Fruit fly (Drosophila melanogaster) whole organism, embryonic: ENCODE measurements around the gene CG5853.
A peak's percentile ranks its signal among the peaks of the same experiment; 100 is the strongest.

Experiments used
- CG10321 ChIP-seq: fragments of 200-800 bp; sonication (Bioruptor generic); IDR thresholded peaks from 2 replicates; pipeline ENCODE4 v1.3.6; 2022; ENCODE audit warnings: missing biosample characterization, missing genetic modification characterization
- CG10462 ChIP-seq: fragments of 200-800 bp; sonication (Bioruptor generic); optimal IDR thresholded peaks from 2 replicates; lab custom pipeline; 2016; ENCODE audit warnings: missing biosample characterization, missing genetic modification characterization
- CG11093 ChIP-seq: fragments of 200-800 bp; sonication (Bioruptor generic); IDR thresholded peaks from 3 replicates; pipeline ENCODE4 v1.3.6; 2022; ENCODE audit warnings: missing biosample characterization, missing genetic modification characterization
- CG11398 ChIP-seq: fragments of 200-800 bp; sonication (Bioruptor generic); optimal IDR thresholded peaks from 2 replicates; lab custom pipeline; 2016; ENCODE audit warnings: missing biosample characterization, missing genetic modification characterization
- CG11723 ChIP-seq: fragments of 200-800 bp; sonication (Bioruptor generic); optimal IDR thresholded peaks from 2 replicates; lab custom pipeline; 2017; ENCODE audit warnings: missing biosample characterization, mild to moderate bottlenecking, missing genetic modification characterization
- CG12104 ChIP-seq: fragments of 200-800 bp; sonication (Bioruptor generic); optimal IDR thresholded peaks from 3 replicates; lab custom pipeline; 2016; ENCODE audit warnings: missing biosample characterization, missing genetic modification characterization
- CG13894 ChIP-seq: fragments of 200-800 bp; sonication (Bioruptor generic); optimal IDR thresholded peaks from 3 replicates; lab custom pipeline; 2018; ENCODE audit warnings: missing biosample characterization, mild to moderate bottlenecking, missing genetic modification characterization, moderate library complexity
- CG14667 ChIP-seq: fragments of 200-800 bp; sonication (Bioruptor generic); IDR thresholded peaks from 2 replicates; pipeline ENCODE4 v1.3.6; 2022; ENCODE audit warnings: missing biosample characterization, missing genetic modification characterization
- CG2116 ChIP-seq: fragments of 200-800 bp; sonication (Bioruptor generic); optimal IDR thresholded peaks from 3 replicates; lab custom pipeline; 2018; ENCODE audit warnings: missing biosample characterization, mild to moderate bottlenecking, missing genetic modification characterization
- CG2889 ChIP-seq: fragments of 200-800 bp; sonication (Bioruptor generic); IDR thresholded peaks from 3 replicates; pipeline ENCODE4 v1.3.6; 2022; ENCODE audit warnings: missing biosample characterization, missing genetic modification characterization
- CG30403 ChIP-seq: fragments of 200-800 bp; sonication (Bioruptor generic); optimal IDR thresholded peaks from 3 replicates; lab custom pipeline; 2016; ENCODE audit warnings: missing biosample characterization, missing genetic modification characterization
- CG30431 ChIP-seq: fragments of 200-800 bp; sonication (Bioruptor generic); optimal IDR thresholded peaks from 2 replicates; lab custom pipeline; 2017; ENCODE audit warnings: missing biosample characterization, missing genetic modification characterization
- CG33213 ChIP-seq: fragments of 200-800 bp; sonication (Bioruptor generic); optimal IDR thresholded peaks from 3 replicates; lab custom pipeline; 2016; ENCODE audit warnings: missing biosample characterization, missing genetic modification characterization
- CG3407 ChIP-seq: fragments of 200-800 bp; sonication (Bioruptor generic); optimal IDR thresholded peaks from 2 replicates; lab custom pipeline; 2018; ENCODE audit warnings: missing biosample characterization, mild to moderate bottlenecking, missing genetic modification characterization
- CG4328 ChIP-seq: fragments of 200-800 bp; sonication (Bioruptor generic); optimal IDR thresholded peaks from 3 replicates; lab custom pipeline; 2017; ENCODE audit warnings: missing biosample characterization, missing genetic modification reagents, missing genetic modification characterization
- CG5953 ChIP-seq: fragments of 200-800 bp; sonication (Bioruptor generic); IDR thresholded peaks from 2 replicates; pipeline ENCODE4 v1.3.6; 2022; ENCODE audit warnings: missing biosample characterization, missing genetic modification characterization
- CG6175 ChIP-seq: fragments of 200-800 bp; sonication (Bioruptor generic); IDR thresholded peaks from 3 replicates; pipeline ENCODE4 v1.3.6; 2022; ENCODE audit warnings: missing biosample characterization, missing genetic modification characterization
- CG6254 ChIP-seq: fragments of 200-800 bp; sonication (Bioruptor generic); optimal IDR thresholded peaks from 3 replicates; lab custom pipeline; 2017; ENCODE audit warnings: mild to moderate bottlenecking, missing biosample characterization, missing genetic modification reagents, missing genetic modification characterization
- CG8944 ChIP-seq: fragments of 200-800 bp; sonication (Bioruptor generic); optimal IDR thresholded peaks from 3 replicates; lab custom pipeline; 2016; ENCODE audit warnings: missing biosample characterization, missing genetic modification characterization
- CG9727 ChIP-seq: fragments of 200-800 bp; sonication (Bioruptor generic); optimal IDR thresholded peaks from 3 replicates; lab custom pipeline; 2017; ENCODE audit warnings: missing biosample characterization, mild to moderate bottlenecking, missing genetic modification characterization
- CG9817 ChIP-seq: fragments of 200-800 bp; sonication (Bioruptor generic); optimal IDR thresholded peaks from 2 replicates; lab custom pipeline; 2018; ENCODE audit warnings: missing biosample characterization, mild to moderate bottlenecking, missing genetic modification characterization, moderate library complexity
- Deaf1 ChIP-seq: fragments of 200-800 bp; optimal IDR thresholded peaks from 3 replicates; lab custom pipeline; 2019; ENCODE audit warnings: missing biosample characterization, mild to moderate bottlenecking, missing genetic modification characterization, moderate library complexity
- Fer2 ChIP-seq: fragments of 200-800 bp; sonication (Bioruptor generic); optimal IDR thresholded peaks from 2 replicates; lab custom pipeline; 2018; ENCODE audit warnings: missing biosample characterization, mild to moderate bottlenecking, missing genetic modification characterization, moderate library complexity
- Fer3 ChIP-seq: fragments of 200-800 bp; sonication (Bioruptor generic); optimal IDR thresholded peaks from 2 replicates; lab custom pipeline; 2018; ENCODE audit warnings: missing biosample characterization, mild to moderate bottlenecking, missing genetic modification characterization, moderate library complexity
- HLHmδ ChIP-seq: fragments of 200-800 bp; sonication (Bioruptor generic); optimal IDR thresholded peaks from 2 replicates; lab custom pipeline; 2018; ENCODE audit warnings: missing biosample characterization, mild to moderate bottlenecking, missing genetic modification characterization, moderate library complexity
- Hand ChIP-seq: fragments of 200-800 bp; sonication (Bioruptor generic); optimal IDR thresholded peaks from 2 replicates; lab custom pipeline; 2017; ENCODE audit warnings: mild to moderate bottlenecking, missing biosample characterization, missing genetic modification reagents, missing genetic modification characterization
- Hr3 ChIP-seq: fragments of 200-800 bp; sonication (Bioruptor generic); optimal IDR thresholded peaks from 3 replicates; lab custom pipeline; 2016; ENCODE audit warnings: missing biosample characterization, missing genetic modification characterization
- MESR4 ChIP-seq: fragments of 200-800 bp; sonication (Bioruptor generic); optimal IDR thresholded peaks from 2 replicates; lab custom pipeline; 2018; ENCODE audit warnings: missing biosample characterization, mild to moderate bottlenecking, missing genetic modification characterization, moderate library complexity
- Meics ChIP-seq: fragments of 200-800 bp; sonication (Bioruptor generic); optimal IDR thresholded peaks from 2 replicates; lab custom pipeline; 2017; ENCODE audit warnings: missing biosample characterization, mild to moderate bottlenecking, missing genetic modification characterization
- Opbp ChIP-seq: fragments of 200-800 bp; sonication (Bioruptor generic); IDR thresholded peaks from 3 replicates; pipeline ENCODE4 v1.3.6; 2022; ENCODE audit warnings: missing biosample characterization, missing genetic modification characterization; ENCODE audit not compliant: partially characterized antibody
- Ravus ChIP-seq: fragments of 200-800 bp; sonication (Bioruptor generic); IDR thresholded peaks from 2 replicates; pipeline ENCODE4 v1.3.6; 2022; ENCODE audit warnings: missing biosample characterization, missing genetic modification characterization
- Rfx ChIP-seq: fragments of 200-800 bp; sonication (Bioruptor generic); IDR thresholded peaks from 2 replicates; pipeline ENCODE4 v1.3.6; 2022; ENCODE audit warnings: missing biosample characterization, missing genetic modification characterization
- eve ChIP-seq, 2 experiments: fragments of >200 bp; optimal IDR thresholded peaks; 2 replicates each; lab custom pipeline; 2017; ENCODE audit warnings: missing biosample characterization in 2 of 2, missing genetic modification characterization in 2 of 2
- gcm ChIP-seq: fragments of 200-800 bp; sonication (Bioruptor generic); optimal IDR thresholded peaks from 2 replicates; lab custom pipeline; 2019; ENCODE audit warnings: missing biosample characterization, mild to moderate bottlenecking, missing genetic modification characterization, moderate library complexity
- grau ChIP-seq: fragments of 200-800 bp; optimal IDR thresholded peaks from 3 replicates; lab custom pipeline; 2019; ENCODE audit warnings: missing biosample characterization, mild to moderate bottlenecking, missing genetic modification characterization, moderate library complexity
- inv ChIP-seq: fragments of 200-800 bp; sonication (Bioruptor generic); IDR thresholded peaks from 2 replicates; pipeline ENCODE4 v1.3.6; 2022; ENCODE audit warnings: missing biosample characterization, missing genetic modification characterization; ENCODE audit not compliant: partially characterized antibody
- lola ChIP-seq, 3 experiments: fragments of >200 bp in 2 of 3; fragments of 200-800 bp in 1 of 3; sonication (Bioruptor generic) in 1 of 3; optimal IDR thresholded peaks; 2 replicates each; lab custom pipeline; 2017 to 2019; ENCODE audit warnings: missing biosample characterization in 3 of 3, missing genetic modification characterization in 3 of 3, mild to moderate bottlenecking in 1 of 3, moderate library complexity in 1 of 3
- nom ChIP-seq: fragments of 200-800 bp; sonication (Bioruptor generic); optimal IDR thresholded peaks from 2 replicates; lab custom pipeline; 2017; ENCODE audit warnings: missing biosample characterization, missing genetic modification characterization, mild to moderate bottlenecking, moderate library complexity, missing genetic modification reagents
- pfk ChIP-seq: fragments of 200-800 bp; sonication (Bioruptor generic); optimal IDR thresholded peaks from 2 replicates; lab custom pipeline; 2018; ENCODE audit warnings: missing biosample characterization, mild to moderate bottlenecking, missing genetic modification characterization, moderate library complexity
- phol ChIP-seq: fragments of 200-800 bp; sonication (Bioruptor generic); optimal IDR thresholded peaks from 3 replicates; lab custom pipeline; 2018; ENCODE audit warnings: missing biosample characterization, mild to moderate bottlenecking, missing genetic modification characterization, moderate library complexity
- ranshi ChIP-seq: fragments of 200-800 bp; sonication (Bioruptor generic); IDR thresholded peaks from 2 replicates; pipeline ENCODE4 v1.3.6; 2022; ENCODE audit warnings: missing biosample characterization, missing genetic modification characterization
- ro ChIP-seq: fragments of 200-800 bp; sonication (Bioruptor generic); IDR thresholded peaks from 2 replicates; pipeline ENCODE4 v1.3.6; 2022; ENCODE audit warnings: missing biosample characterization, missing genetic modification characterization
- so ChIP-seq: fragments of 200-800 bp; sonication (Bioruptor generic); IDR thresholded peaks from 3 replicates; pipeline ENCODE4 v1.3.6; 2022; ENCODE audit warnings: missing biosample characterization, missing genetic modification characterization
- sob ChIP-seq: fragments of 200-800 bp; sonication (Bioruptor generic); IDR thresholded peaks from 2 replicates; pipeline ENCODE4 v1.3.6; 2022; ENCODE audit warnings: missing biosample characterization, missing genetic modification characterization
- stwl ChIP-seq: fragments of 200-800 bp; sonication (Bioruptor generic); optimal IDR thresholded peaks from 3 replicates; lab custom pipeline; 2018; ENCODE audit warnings: missing biosample characterization, mild to moderate bottlenecking, missing genetic modification characterization, moderate library complexity
- sug ChIP-seq: fragments of 200-800 bp; optimal IDR thresholded peaks from 2 replicates; lab custom pipeline; 2019; ENCODE audit warnings: missing biosample characterization, mild to moderate bottlenecking, missing genetic modification characterization, moderate library complexity
- trem ChIP-seq: fragments of 200-800 bp; optimal IDR thresholded peaks from 3 replicates; lab custom pipeline; 2019; ENCODE audit warnings: missing biosample characterization, mild to moderate bottlenecking, missing genetic modification characterization, moderate library complexity
- unc-4 ChIP-seq: fragments of 200-800 bp; sonication (Bioruptor generic); IDR thresholded peaks from 2 replicates; pipeline ENCODE4 v1.3.6; 2022; ENCODE audit warnings: missing biosample characterization, missing genetic modification characterization; ENCODE audit not compliant: partially characterized antibody

Gene CG5853

dm6 chr2L:9984078-9984772 lies 36.8 kb upstream of the CG5853 start, which contains the start of gene bib (continued):
- peak; percentile 81 for TF ChIP-seq nom
- TF ChIP-seq CG6254 (GFP tag; lab: Kevin White, UChicago) = peak; percentile 85
- peak; percentile 85 for TF ChIP-seq gcm (GFP tag; lab: Kevin White, UChicago)
- TF ChIP-seq CG33213 (GFP tag; lab: Kevin White, UChicago) = no peak
- peak; percentile 91 for TF ChIP-seq phol (tag; lab: Kevin White, UChicago)
- TF ChIP-seq CG14667 (GFP tag; lab: Robert Waterston, UW) = peak; percentile 13; the same call in 1 of the 2 replicates
- peak; percentile 46 for TF ChIP-seq stwl
- TF ChIP-seq ro (GFP tag; lab: Robert Waterston, UW) = no peak; the same call in 1 of the 2 replicates
- TF ChIP-seq sug = no peak
- TF ChIP-seq CG30403 (GFP tag; lab: Kevin White, UChicago) = peak; percentile 87
- peak; percentile 83 for TF ChIP-seq Hr3
- peak; percentile 78 for TF ChIP-seq CG12104
- no peak for TF ChIP-seq inv (GFP tag; lab: Robert Waterston, UW)
- TF ChIP-seq CG3407 (GFP tag; lab: Kevin White, UChicago) = peak; percentile 77
- peak; percentile 23; the same call in 1 of the 3 replicates for TF ChIP-seq CG6175 (GFP tag; lab: Robert Waterston, UW)
- TF ChIP-seq MESR4 (GFP tag; lab: Kevin White, UChicago) = peak; percentile 8
- peak; percentile 48 for TF ChIP-seq CG9817
- peak; percentile 82 for TF ChIP-seq CG30431
- TF ChIP-seq CG11093 = peak; percentile 71
- peak; percentile 78 for TF ChIP-seq CG4328 (GFP tag; lab: Kevin White, UChicago)
- peak; percentile 49; the same call in 2 of the 3 replicates for TF ChIP-seq Opbp (GFP tag; lab: Robert Waterston, UW)
- peak; percentile 54 for TF ChIP-seq Fer3 (tag; lab: Kevin White, UChicago)
- TF ChIP-seq CG2889 (GFP tag; lab: Robert Waterston, UW) = 0 out of 3 replicates have a peak, but pooled peaks have one; percentile 38
- TF ChIP-seq unc-4 (GFP tag; lab: Robert Waterston, UW) = no peak
- TF ChIP-seq trem (tag; lab: Kevin White, UChicago) = peak; percentile 93
- peak; percentile 96 for TF ChIP-seq CG9727
- peak; percentile 82 for TF ChIP-seq CG10462 (GFP tag; lab: Kevin White, UChicago)
- TF ChIP-seq CG8944 (GFP tag; lab: Kevin White, UChicago) = no peak
- no peak for TF ChIP-seq CG11398 (GFP tag; lab: Kevin White, UChicago)
- TF ChIP-seq Fer2 (tag; lab: Kevin White, UChicago) = peak; percentile 36
- 0 out of 2 replicates have a peak, but pooled peaks have one; percentile 51 for TF ChIP-seq CG5953
- peak; percentile 18 for TF ChIP-seq CG13894 (tag; lab: Kevin White, UChicago)
- no peak for TF ChIP-seq CG10321
- peak; percentile 96 for TF ChIP-seq HLHmδ (GFP tag; lab: Kevin White, UChicago)
- 0 out of 2 replicates have a peak, but pooled peaks have one; percentile 18 for TF ChIP-seq sob (GFP tag; lab: Robert Waterston, UW)
- peak; percentile 14; the same call in 1 of the 2 replicates for TF ChIP-seq ranshi
- TF ChIP-seq so (GFP tag; lab: Robert Waterston, UW) = peak; percentile 62; the same call in 1 of the 3 replicates
- peak; percentile 94 for TF ChIP-seq pfk
- TF ChIP-seq grau (tag; lab: Kevin White, UChicago) = peak; percentile 87
- peak; percentile 71 for TF ChIP-seq CG2116 (GFP tag; lab: Kevin White, UChicago)
- TF ChIP-seq eve (GFP tag; optimal IDR thresholded peaks at IDR 0.05; lab: Kevin White, UChicago) = no peak
- peak in 1 of 3 experiments; percentile 92 for TF ChIP-seq lola (GFP tag; optimal IDR thresholded peaks at IDR 0.05; lab: Kevin White, UChicago)
- peak; percentile 71 for TF ChIP-seq CG11723 (GFP tag; lab: Kevin White, UChicago)
- TF ChIP-seq Rfx (GFP tag; lab: Robert Waterston, UW) = peak; percentile 67
- peak; percentile 73 for TF ChIP-seq Hand (GFP tag; lab: Kevin White, UChicago)
- TF ChIP-seq Meics (GFP tag; lab: Kevin White, UChicago) = peak; percentile 82
- peak; percentile 34 for TF ChIP-seq Ravus
- TF ChIP-seq Deaf1 (tag; lab: Kevin White, UChicago) = peak; percentile 74
